Fruit fly (Drosophila melanogaster) whole organism, embryonic: ENCODE measurements around the gene Mzt1.

Experiments used
- CG17359 ChIP-seq: fragments of 200-800 bp; sonication (Bioruptor generic); optimal IDR thresholded peaks from 3 replicates; lab custom pipeline; 2018; ENCODE audit warnings: missing biosample characterization, mild to moderate bottlenecking, missing genetic modification characterization, moderate library complexity
- CG2712 ChIP-seq: fragments of 200-800 bp; optimal IDR thresholded peaks from 3 replicates; lab custom pipeline; 2019; ENCODE audit warnings: missing biosample characterization, mild to moderate bottlenecking, missing genetic modification characterization, moderate library complexity
- CG4730 ChIP-seq: fragments of 200-800 bp; sonication (Bioruptor generic); IDR thresholded peaks from 2 replicates; pipeline ENCODE4 v1.3.6; 2022; ENCODE audit warnings: missing biosample characterization, missing genetic modification characterization
- CG8478 ChIP-seq: fragments of >200 bp; optimal IDR thresholded peaks from 2 replicates; lab custom pipeline; 2018
- CG9727 ChIP-seq: fragments of 200-800 bp; sonication (Bioruptor generic); optimal IDR thresholded peaks from 3 replicates; lab custom pipeline; 2017; ENCODE audit warnings: missing biosample characterization, mild to moderate bottlenecking, missing genetic modification characterization
- CkIIα-i1 ChIP-seq: fragments of 200-800 bp; sonication (Bioruptor generic); IDR thresholded peaks from 2 replicates; pipeline ENCODE4 v1.3.6; 2022; ENCODE audit warnings: missing biosample characterization, missing genetic modification characterization
- Dfd ChIP-seq, 2 experiments: fragments of >200 bp; optimal IDR thresholded peaks; 2 replicates each; lab custom pipeline; 2017; ENCODE audit warnings: missing biosample characterization in 2 of 2, missing genetic modification characterization in 2 of 2
- Myb ChIP-seq: fragments of 200-800 bp; sonication (Bioruptor generic); optimal IDR thresholded peaks from 2 replicates; lab custom pipeline; 2016; ENCODE audit warnings: missing biosample characterization, missing genetic modification characterization
- chif ChIP-seq, 2 experiments: fragments of 200-800 bp; sonication (Bioruptor generic); optimal IDR thresholded peaks; 3 replicates each; lab custom pipeline; 2016; ENCODE audit warnings: missing biosample characterization in 2 of 2, missing genetic modification characterization in 2 of 2
- jing ChIP-seq: fragments of 200-800 bp; sonication (Bioruptor generic); optimal IDR thresholded peaks from 2 replicates; lab custom pipeline; 2018; ENCODE audit warnings: missing biosample characterization, mild to moderate bottlenecking, missing genetic modification characterization
- nerfin-1 ChIP-seq: fragments of 200-800 bp; sonication (Bioruptor generic); optimal IDR thresholded peaks from 3 replicates; lab custom pipeline; 2019; ENCODE audit warnings: missing biosample characterization, mild to moderate bottlenecking, missing genetic modification characterization, moderate library complexity
- pan ChIP-seq, 4 experiments: fragments of >200 bp in 3 of 4; fragments of 200-800 bp in 1 of 4; sonication (Bioruptor generic) in 1 of 4; optimal IDR thresholded peaks in 3 of 4; IDR thresholded peaks in 1 of 4; 2 replicates each; pipeline versions ENCODE4 v1.3.6 to Lab custom; 2017 to 2022; ENCODE audit warnings: missing biosample characterization in 2 of 4, missing genetic modification characterization in 2 of 4, mixed read lengths in 1 of 4
- zf30C ChIP-seq: fragments of 200-800 bp; sonication (Bioruptor generic); optimal IDR thresholded peaks from 3 replicates; lab custom pipeline; 2018; ENCODE audit warnings: missing biosample characterization, mild to moderate bottlenecking, missing genetic modification characterization

DNA sequence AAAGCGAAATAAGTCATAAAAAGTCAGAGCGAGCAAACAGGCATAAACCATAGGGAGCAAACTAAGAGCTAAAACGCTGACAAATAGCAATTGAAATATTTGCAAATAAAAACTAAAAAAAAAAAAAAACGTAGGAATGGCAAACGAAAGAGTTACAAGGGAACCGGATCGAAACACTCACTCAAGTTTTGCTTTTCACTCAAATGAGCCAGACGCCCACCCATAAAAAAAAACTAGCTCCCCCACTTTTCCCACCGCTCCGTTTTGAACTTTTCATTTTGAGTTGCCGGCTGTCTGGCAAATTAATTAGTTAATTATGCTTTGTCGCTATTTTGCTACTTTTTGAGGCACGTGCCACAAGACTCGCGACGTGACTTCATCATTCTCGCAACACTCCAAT is 25.8 kb downstream of the Mzt1 start:
- TF ChIP-seq CG8478 (no peak), chif (GFP tag; optimal IDR thresholded peaks at IDR 0.05; lab: Kevin White, UChicago) (no peak), CG17359 (tag; lab: Kevin White, UChicago) (no peak), Myb (GFP tag; lab: Kevin White, UChicago) (no peak), CG9727 (GFP tag; lab: Kevin White, UChicago) (no peak), CG4730 (GFP tag; lab: Robert Waterston, UW) (no peak), jing (GFP tag; lab: Kevin White, UChicago) (no peak), nerfin-1 (no peak), pan (optimal IDR thresholded peaks at IDR 0.05; lab: Kevin White, UChicago) (no peak), pan (GFP tag; optimal IDR thresholded peaks at IDR 0.05 in 1 of 2, IDR thresholded peaks at IDR 0.05 in 1 of 2) (no peak), zf30C (GFP tag; lab: Kevin White, UChicago) (no peak), Dfd (GFP tag; optimal IDR thresholded peaks at IDR 0.05; lab: Kevin White, UChicago) (no peak), CkIIα-i1 (GFP tag; lab: Robert Waterston, UW) (no peak), CG2712 (tag; lab: Kevin White, UChicago) (no peak)
